Worm (Caenorhabditis elegans) whole organism, L3 larva: Measurements from ENCODE around the gene moa-2.
A peak's percentile ranks its signal among the peaks of the same experiment; 100 is the strongest.

Experiments
- R02D3.7 ChIP-seq: fragments of 150-350 bp; optimal IDR thresholded peaks from 2 replicates; lab custom pipeline; 2014; ENCODE audit warnings: missing biosample characterization, missing genetic modification characterization
- ZK546.5 ChIP-seq: sonication (generic microtip); optimal IDR thresholded peaks from 2 replicates; lab custom pipeline; 2017; ENCODE audit warnings: missing biosample characterization, missing genetic modification characterization
- aly-2 ChIP-seq: fragments of 150-350 bp; optimal IDR thresholded peaks from 2 replicates; lab custom pipeline; 2014; ENCODE audit warnings: missing biosample characterization, missing genetic modification characterization
- ceh-16 ChIP-seq: sonication (generic microtip); optimal IDR thresholded peaks from 2 replicates; lab custom pipeline; 2017; ENCODE audit warnings: missing biosample characterization, missing genetic modification characterization
- ceh-28 ChIP-seq: fragments of 150-350 bp; optimal IDR thresholded peaks from 2 replicates; lab custom pipeline; 2014; ENCODE audit warnings: missing biosample characterization, missing genetic modification reagents, missing genetic modification characterization
- ceh-82 ChIP-seq: fragments of 150-350 bp; optimal IDR thresholded peaks from 2 replicates; lab custom pipeline; 2014; ENCODE audit warnings: missing biosample characterization, missing genetic modification characterization
- ceh-9 ChIP-seq: sonication (generic microtip); optimal IDR thresholded peaks from 2 replicates; lab custom pipeline; 2018; ENCODE audit warnings: missing biosample characterization, missing genetic modification characterization
- daf-12 ChIP-seq: fragments of 150-350 bp; optimal IDR thresholded peaks from 2 replicates; lab custom pipeline; 2014; ENCODE audit warnings: missing biosample characterization, missing genetic modification reagents, missing genetic modification characterization
- egl-27 ChIP-seq: sonication (generic microtip); optimal IDR thresholded peaks from 4 replicates; lab custom pipeline; 2017; ENCODE audit warnings: missing biosample characterization, missing genetic modification reagents, missing genetic modification characterization
- elt-1 ChIP-seq: fragments of 150-350 bp; optimal IDR thresholded peaks from 2 replicates; lab custom pipeline; 2014; ENCODE audit warnings: missing biosample characterization, missing genetic modification characterization
- elt-2 ChIP-seq: sonication (generic microtip); optimal IDR thresholded peaks from 2 replicates; lab custom pipeline; 2016; ENCODE audit warnings: missing genetic modification reagents, mild to moderate bottlenecking, missing genetic modification characterization, missing compliant biosample characterization
- elt-3 ChIP-seq, 3 experiments: fragments of 150-350 bp in 1 of 3; sonication (generic microtip) in 2 of 3; optimal IDR thresholded peaks; 2 replicates in 2 of 3; 4 replicates in 1 of 3; lab custom pipeline; 2014 to 2017; ENCODE audit warnings: missing biosample characterization in 3 of 3, missing genetic modification characterization in 3 of 3
- eor-1 ChIP-seq, 2 experiments: fragments of 150-350 bp; optimal IDR thresholded peaks; 2 replicates each; lab custom pipeline; 2014 to 2018; ENCODE audit warnings: missing biosample characterization in 2 of 2, missing genetic modification characterization in 2 of 2
- fkh-10 ChIP-seq: sonication (generic microtip); optimal IDR thresholded peaks from 2 replicates; lab custom pipeline; 2017; ENCODE audit warnings: missing biosample characterization, missing genetic modification reagents, missing genetic modification characterization
- fos-1 ChIP-seq: fragments of 150-350 bp; optimal IDR thresholded peaks from 2 replicates; lab custom pipeline; 2014; ENCODE audit warnings: missing biosample characterization, missing genetic modification characterization
- hmg-11 ChIP-seq: sonication (generic microtip); optimal IDR thresholded peaks from 2 replicates; lab custom pipeline; 2016; ENCODE audit warnings: missing genetic modification characterization, missing compliant biosample characterization
- lin-15B ChIP-seq: fragments of 150-350 bp; optimal IDR thresholded peaks from 2 replicates; lab custom pipeline; 2014; ENCODE audit warnings: missing biosample characterization, missing genetic modification characterization
- lin-39 ChIP-seq: fragments of 150-350 bp; optimal IDR thresholded peaks from 2 replicates; lab custom pipeline; 2018; ENCODE audit warnings: missing biosample characterization, missing genetic modification reagents, missing genetic modification characterization
- nfya-1 ChIP-seq: sonication (generic microtip); optimal IDR thresholded peaks from 2 replicates; lab custom pipeline; 2017; ENCODE audit warnings: missing genetic modification characterization, mild to moderate bottlenecking, missing compliant biosample characterization, antibody characterized with exemption, moderate library complexity; ENCODE audit not compliant: insufficient read depth
- nhr-11 ChIP-seq: fragments of 150-350 bp; optimal IDR thresholded peaks from 2 replicates; lab custom pipeline; 2014; ENCODE audit warnings: missing biosample characterization, missing genetic modification characterization
- nhr-23 ChIP-seq: fragments of 150-350 bp; optimal IDR thresholded peaks from 2 replicates; lab custom pipeline; 2014; ENCODE audit warnings: missing biosample characterization, missing genetic modification reagents, missing genetic modification characterization
- nhr-237 ChIP-seq: fragments of 150-350 bp; optimal IDR thresholded peaks from 2 replicates; lab custom pipeline; 2014; ENCODE audit warnings: missing biosample characterization, missing genetic modification characterization
- nhr-25 ChIP-seq: sonication (generic microtip); optimal IDR thresholded peaks from 2 replicates; lab custom pipeline; 2017; ENCODE audit warnings: missing biosample characterization, missing genetic modification characterization
- nhr-28 ChIP-seq: fragments of 150-350 bp; optimal IDR thresholded peaks from 2 replicates; lab custom pipeline; 2014; ENCODE audit warnings: missing biosample characterization, missing genetic modification characterization
- nhr-43 ChIP-seq: sonication (generic microtip); optimal IDR thresholded peaks from 2 replicates; lab custom pipeline; 2016; ENCODE audit warnings: mild to moderate bottlenecking, missing genetic modification characterization, missing compliant biosample characterization; ENCODE audit not compliant: poor library complexity, severe bottlenecking
- nhr-67 ChIP-seq: fragments of 150-350 bp; optimal IDR thresholded peaks from 2 replicates; lab custom pipeline; 2014; ENCODE audit warnings: missing biosample characterization, missing genetic modification characterization
- nhr-77 ChIP-seq: fragments of 150-350 bp; optimal IDR thresholded peaks from 2 replicates; lab custom pipeline; 2014; ENCODE audit warnings: missing biosample characterization, missing genetic modification characterization
- pha-4 ChIP-seq: fragments of 150-350 bp; optimal IDR thresholded peaks from 2 replicates; lab custom pipeline; 2014; ENCODE audit warnings: missing biosample characterization, missing genetic modification reagents, missing genetic modification characterization
- skn-1 ChIP-seq: fragments of 150-350 bp; optimal IDR thresholded peaks from 2 replicates; lab custom pipeline; 2014; ENCODE audit warnings: missing biosample characterization, missing genetic modification characterization
- snpc-4 ChIP-seq: fragments of 150-350 bp; optimal IDR thresholded peaks from 2 replicates; lab custom pipeline; 2014; ENCODE audit warnings: missing biosample characterization, missing genetic modification characterization
- tbx-2 ChIP-seq: sonication (generic microtip); optimal IDR thresholded peaks from 2 replicates; lab custom pipeline; 2016; ENCODE audit warnings: mild to moderate bottlenecking, missing genetic modification characterization, missing compliant biosample characterization
- unc-62 ChIP-seq: fragments of 150-350 bp; sonication (generic microtip); optimal IDR thresholded peaks from 4 replicates; lab custom pipeline; 2014; ENCODE audit warnings: missing biosample characterization, missing genetic modification reagents, missing genetic modification characterization
- zag-1 ChIP-seq: fragments of 150-350 bp; optimal IDR thresholded peaks from 2 replicates; lab custom pipeline; 2014; ENCODE audit warnings: missing biosample characterization, missing genetic modification characterization
- ztf-11 ChIP-seq: fragments of 150-350 bp; optimal IDR thresholded peaks from 2 replicates; lab custom pipeline; 2014; ENCODE audit warnings: missing biosample characterization, missing genetic modification characterization
- ztf-4 ChIP-seq: fragments of 150-350 bp; optimal IDR thresholded peaks from 2 replicates; lab custom pipeline; 2014; ENCODE audit warnings: missing biosample characterization, missing genetic modification characterization

The moa-2 gene

DNA sequence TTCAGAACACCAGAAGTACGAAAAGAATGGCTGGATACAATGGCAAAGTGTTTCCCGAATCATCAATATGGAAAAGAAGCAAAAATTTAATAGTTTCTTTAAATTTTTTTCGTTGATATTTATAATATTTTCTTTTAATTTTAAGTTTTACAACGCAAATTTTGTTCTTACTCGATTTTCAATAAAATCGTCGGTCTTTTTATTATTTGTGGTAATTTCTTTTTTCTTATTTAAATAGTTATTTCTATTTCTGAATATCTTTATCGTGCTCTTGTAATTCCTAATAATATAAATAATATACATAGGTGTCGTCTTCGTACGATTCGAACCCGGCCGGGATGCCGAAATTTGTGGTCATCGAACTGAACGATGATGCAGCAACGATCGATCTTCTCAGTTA is 27.1 kb downstream of the moa-2 start, which contains the start of gene lir-1:
Gene lir-1, plus strand, starts transcription at position 301 of the 400 bp plus-strand sequence.
- TF ChIP-seq snpc-4 (no peak), lin-15B (tag; lab: Kevin White, UChicago) (no peak), ZK546.5 (no peak), ceh-16 (tag; lab: Kevin White, UChicago) (no peak), hmg-11 (no peak), pha-4 (tag; lab: Kevin White, UChicago) (no peak), nfya-1 (tag; lab: Kevin White, UChicago) (no peak), fos-1 (no peak), elt-3 (tag; optimal IDR thresholded peaks at IDR 0.05; lab: Kevin White, UChicago) (no peak), tbx-2 (tag; lab: Kevin White, UChicago) (no peak), R02D3.7 (tag; lab: Kevin White, UChicago) (no peak), ceh-28 (tag; lab: Kevin White, UChicago) (no peak), nhr-11 (tag; lab: Kevin White, UChicago) (no peak), daf-12 (no peak), aly-2 (tag; lab: Kevin White, UChicago) (no peak), unc-62 (GFP tag; lab: Kevin White, UChicago) (no peak), nhr-25 (no peak), nhr-77 (no peak)

ce11 chrII:7670039-7670438 is 28.8 kb downstream of the moa-2 start:
- TF ChIP-seq zag-1 (tag; lab: Kevin White, UChicago) (no peak), elt-1 (tag; lab: Kevin White, UChicago) (no peak), ceh-16 (tag; lab: Kevin White, UChicago) (no peak), ceh-28 (tag; lab: Kevin White, UChicago) (peak; percentile 66), skn-1 (tag; lab: Kevin White, UChicago) (no peak)

- TF ChIP-seq ceh-9 (tag; lab: Kevin White, UChicago) (no peak), elt-1 (tag; lab: Kevin White, UChicago) (no peak), ztf-11 (tag; lab: Kevin White, UChicago) (no peak), nfya-1 (tag; lab: Kevin White, UChicago) (peak; percentile 71), elt-3 (tag; optimal IDR thresholded peaks at IDR 0.05; lab: Kevin White, UChicago) (no peak), nhr-67 (tag; lab: Kevin White, UChicago) (no peak), elt-2 (tag; lab: Kevin White, UChicago) (peak; percentile 14), nhr-28 (tag; lab: Kevin White, UChicago) (no peak), eor-1 (tag; optimal IDR thresholded peaks at IDR 0.05; lab: Kevin White, UChicago) (no peak), lin-39 (peak; percentile 58), pha-4 (tag; lab: Kevin White, UChicago) (peak; percentile 45), aly-2 (tag; lab: Kevin White, UChicago) (no peak), nhr-237 (tag; lab: Kevin White, UChicago) (no peak), fkh-10 (peak; percentile 9), nhr-23 (tag; lab: Kevin White, UChicago) (no peak), nhr-77 (no peak), lin-15B (tag; lab: Kevin White, UChicago) (peak; percentile 46), ceh-28 (tag; lab: Kevin White, UChicago) (no peak), nhr-43 (no peak), hmg-11 (peak; percentile 74), nhr-25 (peak; percentile 20), egl-27 (no peak), snpc-4 (peak; percentile 66), ceh-82 (tag; lab: Kevin White, UChicago) (no peak)
- TF ChIP-seq, all 47 proteins: peak for 9
Observed at ce11 chrII:7669409-7669808, 29.4 kb downstream of the moa-2 start.

ce11 chrII:7666967-7667366 is 31.9 kb downstream of the moa-2 start, which contains the start of gene lir-2:
Gene lir-2, plus strand, starts transcription at chrII:7667267.
- no peak for TF ChIP-seq ceh-82 (tag; lab: Kevin White, UChicago)
- no peak for TF ChIP-seq nhr-28 (tag; lab: Kevin White, UChicago)
- no peak for TF ChIP-seq ceh-28 (tag; lab: Kevin White, UChicago)
- no peak for TF ChIP-seq elt-1 (tag; lab: Kevin White, UChicago)
- TF ChIP-seq pha-4 (tag; lab: Kevin White, UChicago), result no peak
- no peak for TF ChIP-seq nhr-77
- TF ChIP-seq nhr-25, result peak; percentile 66
- TF ChIP-seq, all 47 proteins: peak for 1

DNA sequence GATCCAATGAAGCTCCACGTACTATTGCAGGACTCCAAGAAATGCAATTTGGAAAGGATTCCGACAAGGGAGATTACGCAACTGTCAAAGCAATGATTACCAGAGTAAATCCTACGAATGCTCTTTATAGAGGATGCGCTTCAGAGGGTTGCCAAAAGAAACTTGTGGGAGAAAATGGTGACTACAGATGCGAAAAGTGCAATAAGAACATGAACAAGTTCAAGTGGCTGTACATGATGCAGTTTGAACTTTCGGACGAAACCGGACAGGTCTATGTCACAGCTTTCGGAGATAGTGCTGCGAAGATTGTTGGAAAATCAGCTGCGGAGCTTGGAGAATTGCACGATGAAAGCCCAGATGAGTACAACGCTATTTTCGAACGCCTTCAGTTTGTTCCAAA is 32.5 kb downstream of the moa-2 start:
- no peak for TF ChIP-seq ztf-4 (tag; lab: Kevin White, UChicago)
